Fruit fly (Drosophila melanogaster): Measurements from ENCODE around the gene CG17159.
A peak's percentile ranks its signal among the peaks of the same experiment; 100 is the strongest.

The CG17159 gene

dm6 chrX:23071237-23071688 is 21.2 kb downstream of the CG17159 start (continued):
- TF ChIP-seq cyc (GFP tag; optimal IDR thresholded peaks at IDR 0.05) (peak; percentile 48), CG4318 (GFP tag; optimal IDR thresholded peaks at IDR 0.05) (peak; percentile 72), CG1621 (tag; optimal IDR thresholded peaks at IDR 0.05) (no peak), achi (GFP tag; optimal IDR thresholded peaks at IDR 0.05) (peak; percentile 60), Eip75B (GFP tag; optimal IDR thresholded peaks at IDR 0.05) (peak; percentile 11), CG10631 (GFP tag; optimal IDR thresholded peaks at IDR 0.05) (peak; percentile 64), pdm3 (GFP tag; optimal IDR thresholded peaks at IDR 0.05) (peak; percentile 57), Lpt (GFP tag; optimal IDR thresholded peaks at IDR 0.05) (peak; percentile 43), CG11902 (GFP tag; optimal IDR thresholded peaks at IDR 0.05) (peak; percentile 28), spab (GFP tag; optimal IDR thresholded peaks at IDR 0.05) (peak; percentile 9), CG31627 (GFP tag; optimal IDR thresholded peaks at IDR 0.05) (peak; percentile 27), acj6 (GFP tag; optimal IDR thresholded peaks at IDR 0.05) (peak; percentile 49), CG3919 (GFP tag; optimal IDR thresholded peaks at IDR 0.05) (peak; percentile 66), ss (GFP tag; optimal IDR thresholded peaks at IDR 0.05) (peak in 1 of 2 experiments; percentile 12)

DNA sequence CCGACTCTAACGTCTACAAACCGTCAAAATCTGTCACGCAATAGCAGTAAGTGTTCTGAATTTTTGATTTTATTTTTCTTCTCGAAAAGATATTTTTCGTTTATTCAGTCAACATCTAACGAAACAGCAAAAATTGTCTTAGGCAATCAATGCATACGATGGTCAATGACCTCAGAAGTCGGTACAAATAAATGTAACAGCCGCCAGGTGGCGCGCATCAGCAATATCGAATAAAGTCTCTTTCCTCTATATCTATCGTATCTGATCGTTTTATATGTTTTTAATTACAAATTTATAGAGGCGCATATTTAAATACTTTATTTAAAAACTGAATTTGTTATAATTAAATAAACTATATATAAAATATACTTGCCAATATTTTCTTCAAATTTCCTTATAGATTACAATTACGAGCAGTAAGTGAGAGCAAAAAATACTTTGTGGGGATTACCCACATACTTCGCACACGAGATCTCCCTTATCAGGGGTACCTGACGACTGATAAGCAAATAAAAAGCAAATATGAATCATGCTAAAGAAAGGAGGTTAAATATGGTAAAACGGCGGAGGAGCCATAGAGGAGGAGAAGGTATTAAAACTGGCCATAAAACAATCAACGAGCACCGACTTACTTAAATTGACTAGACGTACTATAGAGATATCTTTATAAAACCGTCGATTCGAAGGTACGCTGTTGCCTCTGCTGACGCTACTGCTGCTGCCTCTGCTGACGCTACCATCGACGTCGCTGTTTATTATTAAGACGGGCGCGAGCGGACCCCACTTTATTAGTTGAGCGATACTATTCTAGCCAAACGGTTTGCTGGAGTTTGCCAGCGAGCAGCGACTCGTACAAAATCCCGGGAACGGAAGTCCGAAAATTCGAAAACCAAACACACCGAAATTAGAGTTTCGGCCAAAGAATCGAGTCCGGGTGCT is 24.6 kb downstream of the CG17159 start, which contains the start of gene CG17167:
Gene CG17167, plus strand, starts transcription at position 781 of the 939 bp plus-strand sequence.
- TF ChIP-seq svp (GFP tag) (peak; percentile 53), Sox102F (GFP tag; optimal IDR thresholded peaks at IDR 0.05) (no peak)

DNA sequence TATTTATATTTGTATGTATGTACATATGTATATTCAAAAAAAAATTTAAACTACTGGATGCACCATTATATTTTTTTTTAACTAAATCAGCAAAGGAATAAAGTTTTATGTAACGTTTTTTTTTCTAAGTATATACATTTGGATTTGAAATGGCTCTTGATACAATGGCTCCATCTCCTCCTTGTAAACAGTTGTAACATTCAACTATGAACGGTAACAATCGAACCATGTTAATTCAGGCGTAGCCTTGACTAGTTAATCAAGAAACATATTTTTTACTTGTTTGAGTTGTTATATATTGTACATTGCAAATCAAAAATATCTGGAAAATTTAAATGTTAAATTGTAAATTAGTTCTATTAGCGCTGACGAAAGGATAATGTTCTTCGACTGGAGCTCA is 56.7 kb downstream of the CG17159 start, which contains the start of gene CG12061:
Gene CG12061, plus strand, starts transcription at position 301 of the 400 bp plus-strand sequence.
- TF ChIP-seq fd59A (GFP tag; optimal IDR thresholded peaks at IDR 0.05) (no peak), net (GFP tag; optimal IDR thresholded peaks at IDR 0.05) (no peak), CG15336 (GFP tag; IDR thresholded peaks at IDR 0.05) (no peak), CG6792 (GFP tag; optimal IDR thresholded peaks at IDR 0.05) (no peak), eg (GFP tag; IDR thresholded peaks at IDR 0.05) (no peak), OdsH (GFP tag; optimal IDR thresholded peaks at IDR 0.05) (no peak), spab (GFP tag; optimal IDR thresholded peaks at IDR 0.05) (no peak)

Data from whole organism, prepupa.